Fruit fly (Drosophila melanogaster) whole organism, embryonic: ENCODE results near the gene CG13654.

Experiments
- Atf-2 ChIP-seq: fragments of 200-800 bp; sonication (Bioruptor generic); optimal IDR thresholded peaks from 2 replicates; lab custom pipeline; 2016; ENCODE audit warnings: missing biosample characterization, missing genetic modification characterization
- BtbVII ChIP-seq: fragments of 200-800 bp; sonication (Bioruptor generic); optimal IDR thresholded peaks from 3 replicates; lab custom pipeline; 2017; ENCODE audit warnings: missing biosample characterization, mild to moderate bottlenecking, missing genetic modification characterization
- CG10462 ChIP-seq: fragments of 200-800 bp; sonication (Bioruptor generic); optimal IDR thresholded peaks from 2 replicates; lab custom pipeline; 2016; ENCODE audit warnings: missing biosample characterization, missing genetic modification characterization
- CG10959 ChIP-seq: fragments of 200-800 bp; sonication (Bioruptor generic); IDR thresholded peaks from 2 replicates; pipeline ENCODE4 v1.3.6; 2022; ENCODE audit warnings: missing biosample characterization, missing genetic modification characterization
- CG11504 ChIP-seq: fragments of 200-800 bp; sonication (Bioruptor generic); optimal IDR thresholded peaks from 3 replicates; lab custom pipeline; 2019; ENCODE audit warnings: missing biosample characterization, mild to moderate bottlenecking, missing genetic modification characterization, moderate library complexity
- CG12071 ChIP-seq: fragments of 200-800 bp; sonication (Bioruptor generic); optimal IDR thresholded peaks from 3 replicates; lab custom pipeline; 2018; ENCODE audit warnings: missing biosample characterization, mild to moderate bottlenecking, missing genetic modification characterization
- CG13624 ChIP-seq: fragments of 200-800 bp; sonication (Bioruptor generic); optimal IDR thresholded peaks from 2 replicates; lab custom pipeline; 2016; ENCODE audit warnings: missing biosample characterization, missing genetic modification characterization
- CG15269 ChIP-seq: fragments of 200-800 bp; sonication (Bioruptor generic); optimal IDR thresholded peaks from 2 replicates; lab custom pipeline; 2018; ENCODE audit warnings: missing biosample characterization, mild to moderate bottlenecking, missing genetic modification characterization, moderate library complexity
- CG18011 ChIP-seq: fragments of 200-800 bp; sonication (Bioruptor generic); optimal IDR thresholded peaks from 2 replicates; lab custom pipeline; 2017; ENCODE audit warnings: missing biosample characterization, missing genetic modification characterization, mild to moderate bottlenecking, moderate library complexity, missing genotype
- CG2202 ChIP-seq: fragments of 200-800 bp; sonication (Bioruptor generic); optimal IDR thresholded peaks from 2 replicates; lab custom pipeline; 2018; ENCODE audit warnings: missing biosample characterization, mild to moderate bottlenecking, missing genetic modification characterization
- CG2712 ChIP-seq: fragments of 200-800 bp; optimal IDR thresholded peaks from 3 replicates; lab custom pipeline; 2019; ENCODE audit warnings: missing biosample characterization, mild to moderate bottlenecking, missing genetic modification characterization, moderate library complexity
- CG31365 ChIP-seq: fragments of 200-800 bp; sonication (Bioruptor generic); optimal IDR thresholded peaks from 2 replicates; lab custom pipeline; 2018; ENCODE audit warnings: missing biosample characterization, mild to moderate bottlenecking, missing genetic modification characterization
- CG33213 ChIP-seq: fragments of 200-800 bp; sonication (Bioruptor generic); optimal IDR thresholded peaks from 3 replicates; lab custom pipeline; 2016; ENCODE audit warnings: missing biosample characterization, missing genetic modification characterization
- CG33557 ChIP-seq: fragments of 200-800 bp; sonication (Bioruptor generic); optimal IDR thresholded peaks from 2 replicates; lab custom pipeline; 2019; ENCODE audit warnings: missing biosample characterization, mild to moderate bottlenecking, missing genetic modification characterization, moderate library complexity
- CG3838 ChIP-seq: fragments of 200-800 bp; sonication (Bioruptor generic); optimal IDR thresholded peaks from 3 replicates; lab custom pipeline; 2016; ENCODE audit warnings: missing biosample characterization, missing genetic modification characterization
- CG4404 ChIP-seq: fragments of 200-800 bp; sonication (Bioruptor generic); IDR thresholded peaks from 2 replicates; pipeline ENCODE4 v1.3.6; 2022; ENCODE audit warnings: missing biosample characterization, missing genetic modification characterization
- CG5180 ChIP-seq: fragments of 200-800 bp; sonication (Bioruptor generic); optimal IDR thresholded peaks from 3 replicates; lab custom pipeline; 2017; ENCODE audit warnings: missing biosample characterization, missing genetic modification characterization, mild to moderate bottlenecking, moderate library complexity, missing genetic modification reagents
- CG6689 ChIP-seq: fragments of 200-800 bp; sonication (Bioruptor generic); IDR thresholded peaks from 2 replicates; pipeline ENCODE4 v1.3.6; 2022; ENCODE audit warnings: missing biosample characterization, missing genetic modification characterization
- CG7271 ChIP-seq: fragments of 200-800 bp; sonication (Bioruptor generic); optimal IDR thresholded peaks from 2 replicates; lab custom pipeline; 2018; ENCODE audit warnings: missing biosample characterization, mild to moderate bottlenecking, missing genetic modification characterization, moderate library complexity
- CG7372 ChIP-seq: fragments of 200-800 bp; sonication (Bioruptor generic); IDR thresholded peaks from 2 replicates; pipeline ENCODE4 v1.3.6; 2022; ENCODE audit warnings: missing biosample characterization, missing genetic modification characterization
- CG7963 ChIP-seq: fragments of 200-800 bp; sonication (Bioruptor generic); IDR thresholded peaks from 3 replicates; pipeline ENCODE4 v1.3.6; 2022; ENCODE audit warnings: missing biosample characterization, missing genetic modification characterization; ENCODE audit not compliant: partially characterized antibody
- CG8089 ChIP-seq: fragments of 200-800 bp; sonication (Bioruptor generic); optimal IDR thresholded peaks from 3 replicates; lab custom pipeline; 2016; ENCODE audit warnings: missing biosample characterization, missing genetic modification characterization
- CG9609 ChIP-seq: fragments of 200-800 bp; sonication (Bioruptor generic); optimal IDR thresholded peaks from 3 replicates; lab custom pipeline; 2016; ENCODE audit warnings: missing biosample characterization, missing genetic modification characterization
- CG9727 ChIP-seq: fragments of 200-800 bp; sonication (Bioruptor generic); optimal IDR thresholded peaks from 3 replicates; lab custom pipeline; 2017; ENCODE audit warnings: missing biosample characterization, mild to moderate bottlenecking, missing genetic modification characterization
- D19A ChIP-seq: fragments of 200-800 bp; optimal IDR thresholded peaks from 3 replicates; lab custom pipeline; 2019; ENCODE audit warnings: missing biosample characterization, mild to moderate bottlenecking, missing genetic modification characterization, moderate library complexity
- Dek ChIP-seq: fragments of 200-800 bp; sonication (Bioruptor generic); optimal IDR thresholded peaks from 3 replicates; lab custom pipeline; 2019; ENCODE audit warnings: missing biosample characterization, mild to moderate bottlenecking, missing genetic modification characterization, moderate library complexity
- Dip3 ChIP-seq: fragments of 200-800 bp; sonication (Bioruptor generic); optimal IDR thresholded peaks from 3 replicates; lab custom pipeline; 2016; ENCODE audit warnings: missing biosample characterization, missing genetic modification characterization
- E2f2 ChIP-seq: fragments of 200-800 bp; sonication (Bioruptor generic); IDR thresholded peaks from 2 replicates; pipeline ENCODE4 v1.3.6; 2022; ENCODE audit warnings: missing biosample characterization, missing genetic modification characterization
- HLH4C ChIP-seq: fragments of 200-800 bp; sonication (Bioruptor generic); IDR thresholded peaks from 3 replicates; pipeline ENCODE4 v1.3.6; 2022; ENCODE audit warnings: missing biosample characterization, missing genetic modification characterization; ENCODE audit not compliant: partially characterized antibody
- Meics ChIP-seq: fragments of 200-800 bp; sonication (Bioruptor generic); optimal IDR thresholded peaks from 2 replicates; lab custom pipeline; 2017; ENCODE audit warnings: missing biosample characterization, mild to moderate bottlenecking, missing genetic modification characterization
- Nf-YA ChIP-seq: fragments of 200-800 bp; sonication (Bioruptor generic); IDR thresholded peaks from 2 replicates; pipeline ENCODE4 v1.3.6; 2022; ENCODE audit warnings: missing biosample characterization, missing genetic modification characterization
- Nf-YB ChIP-seq: fragments of 200-800 bp; sonication (Bioruptor generic); optimal IDR thresholded peaks from 3 replicates; lab custom pipeline; 2019; ENCODE audit warnings: missing biosample characterization, mild to moderate bottlenecking, missing genetic modification characterization, moderate library complexity
- Poxn ChIP-seq: fragments of 200-800 bp; sonication (Bioruptor generic); IDR thresholded peaks from 2 replicates; pipeline ENCODE4 v1.3.6; 2022; ENCODE audit warnings: missing biosample characterization, missing genetic modification characterization
- Vsx1 ChIP-seq: fragments of 200-800 bp; sonication (Bioruptor generic); optimal IDR thresholded peaks from 2 replicates; lab custom pipeline; 2017; ENCODE audit warnings: missing biosample characterization, mild to moderate bottlenecking, missing genetic modification characterization, missing genetic modification reagents
- eve ChIP-seq, 2 experiments: fragments of >200 bp; optimal IDR thresholded peaks; 2 replicates each; lab custom pipeline; 2017; ENCODE audit warnings: missing biosample characterization in 2 of 2, missing genetic modification characterization in 2 of 2
- fd3F ChIP-seq: fragments of 200-800 bp; sonication (Bioruptor generic); optimal IDR thresholded peaks from 2 replicates; lab custom pipeline; 2018; ENCODE audit warnings: missing biosample characterization, mild to moderate bottlenecking, missing genetic modification characterization, moderate library complexity
- gem ChIP-seq: fragments of 200-800 bp; sonication (Bioruptor generic); optimal IDR thresholded peaks from 2 replicates; lab custom pipeline; 2019; ENCODE audit warnings: missing biosample characterization, mild to moderate bottlenecking, missing genetic modification characterization, moderate library complexity
- grn ChIP-seq: fragments of 200-800 bp; sonication (Bioruptor generic); optimal IDR thresholded peaks from 3 replicates; lab custom pipeline; 2017; ENCODE audit warnings: missing biosample characterization, missing genetic modification characterization
- gro ChIP-seq: fragments of 200-800 bp; sonication (Bioruptor generic); optimal IDR thresholded peaks from 2 replicates; lab custom pipeline; 2016; ENCODE audit warnings: missing biosample characterization, missing genetic modification characterization
- gsb ChIP-seq: fragments of 200-800 bp; sonication (Bioruptor generic); IDR thresholded peaks from 2 replicates; pipeline ENCODE4 v1.3.6; 2022; ENCODE audit warnings: missing biosample characterization, missing genetic modification characterization
- inv ChIP-seq: fragments of 200-800 bp; sonication (Bioruptor generic); IDR thresholded peaks from 2 replicates; pipeline ENCODE4 v1.3.6; 2022; ENCODE audit warnings: missing biosample characterization, missing genetic modification characterization; ENCODE audit not compliant: partially characterized antibody
- klu ChIP-seq: fragments of 200-800 bp; sonication (Bioruptor generic); IDR thresholded peaks from 2 replicates; pipeline ENCODE4 v1.3.6; 2022; ENCODE audit warnings: missing biosample characterization, missing genetic modification characterization
- lilli ChIP-seq: fragments of 200-800 bp; sonication (Bioruptor generic); optimal IDR thresholded peaks from 3 replicates; lab custom pipeline; 2016; ENCODE audit warnings: missing biosample characterization, missing genetic modification characterization
- ranshi ChIP-seq: fragments of 200-800 bp; sonication (Bioruptor generic); IDR thresholded peaks from 2 replicates; pipeline ENCODE4 v1.3.6; 2022; ENCODE audit warnings: missing biosample characterization, missing genetic modification characterization
- ro ChIP-seq: fragments of 200-800 bp; sonication (Bioruptor generic); IDR thresholded peaks from 2 replicates; pipeline ENCODE4 v1.3.6; 2022; ENCODE audit warnings: missing biosample characterization, missing genetic modification characterization
- sug ChIP-seq: fragments of 200-800 bp; optimal IDR thresholded peaks from 2 replicates; lab custom pipeline; 2019; ENCODE audit warnings: missing biosample characterization, mild to moderate bottlenecking, missing genetic modification characterization, moderate library complexity
- toy ChIP-seq: fragments of 200-800 bp; sonication (Bioruptor generic); IDR thresholded peaks from 2 replicates; pipeline ENCODE4 v1.3.6; 2022; ENCODE audit warnings: missing biosample characterization, missing genetic modification characterization
- trh ChIP-seq: fragments of 200-800 bp; sonication (Bioruptor generic); optimal IDR thresholded peaks from 2 replicates; lab custom pipeline; 2016; ENCODE audit warnings: missing biosample characterization, missing genetic modification characterization
- yki ChIP-seq: fragments of >200 bp; optimal IDR thresholded peaks from 3 replicates; lab custom pipeline; 2018
- zen2 ChIP-seq: fragments of 200-800 bp; sonication (Bioruptor generic); IDR thresholded peaks from 3 replicates; pipeline ENCODE4 v1.3.6; 2022; ENCODE audit warnings: missing biosample characterization, missing genetic modification characterization; ENCODE audit not compliant: partially characterized antibody

Gene CG13654

dm6 chr3R:25168259-25168972 is 31.2 kb upstream of the CG13654 start (continued):
- TF ChIP-seq CG13624 (peak; percentile 38), CG15269 (tag; lab: Kevin White, UChicago) (peak; percentile 52), CG11504 (tag; lab: Kevin White, UChicago) (peak; percentile 73), trh (GFP tag; lab: Kevin White, UChicago) (no peak), lilli (GFP tag; lab: Kevin White, UChicago) (peak; percentile 60), CG9609 (GFP tag; lab: Kevin White, UChicago) (no peak), CG18011 (GFP tag; lab: Kevin White, UChicago) (no peak), CG3838 (GFP tag; lab: Kevin White, UChicago) (no peak), CG12071 (GFP tag; lab: Kevin White, UChicago) (no peak), CG10462 (GFP tag; lab: Kevin White, UChicago) (no peak), Atf-2 (GFP tag; lab: Kevin White, UChicago) (peak; percentile 19), Meics (peak; percentile 73), CG7372 (GFP tag; lab: Robert Waterston, UW) (no peak), CG2202 (tag; lab: Kevin White, UChicago) (no peak), Dek (tag; lab: Kevin White, UChicago) (no peak), CG6689 (GFP tag; lab: Robert Waterston, UW) (peak; percentile 73), Dip3 (GFP tag; lab: Kevin White, UChicago) (peak; percentile 32), BtbVII (GFP tag; lab: Kevin White, UChicago) (peak; percentile 41), CG33213 (no peak), CG33557 (no peak), gro (no peak), CG5180 (peak; percentile 6), Poxn (GFP tag; lab: Robert Waterston, UW) (no peak), HLH4C (GFP tag; lab: Robert Waterston, UW) (no peak), sug (tag; lab: Kevin White, UChicago) (peak; percentile 23), yki (lab: Kevin White, UChicago) (no peak), klu (GFP tag; lab: Robert Waterston, UW) (no peak), CG2712 (tag; lab: Kevin White, UChicago) (peak; percentile 60), gsb (no peak), toy (no peak), Nf-YA (GFP tag; lab: Robert Waterston, UW) (no peak), D19A (tag; lab: Kevin White, UChicago) (peak; percentile 30), Nf-YB (GFP tag; lab: Kevin White, UChicago) (no peak), CG7271 (tag; lab: Kevin White, UChicago) (no peak), ro (GFP tag; lab: Robert Waterston, UW) (no peak), gem (tag; lab: Kevin White, UChicago) (peak; percentile 69), grn (GFP tag; lab: Kevin White, UChicago) (no peak), CG8089 (GFP tag; lab: Kevin White, UChicago) (no peak), Vsx1 (GFP tag; lab: Kevin White, UChicago) (no peak), CG9727 (GFP tag; lab: Kevin White, UChicago) (peak; percentile 51), CG4404 (peak; percentile 21; the same call in 1 of the 2 replicates), CG31365 (tag; lab: Kevin White, UChicago) (peak; percentile 30), zen2 (GFP tag; lab: Robert Waterston, UW) (no peak), E2f2 (GFP tag; lab: Robert Waterston, UW) (peak; percentile 21; the same call in 1 of the 2 replicates), CG10959 (no peak), eve (GFP tag; optimal IDR thresholded peaks at IDR 0.05; lab: Kevin White, UChicago) (no peak), ranshi (peak; percentile 44; the same call in 1 of the 2 replicates), CG7963 (GFP tag; lab: Robert Waterston, UW) (no peak), fd3F (GFP tag; lab: Kevin White, UChicago) (no peak), inv (GFP tag; lab: Robert Waterston, UW) (no peak)
